Fruit fly (Drosophila melanogaster): ENCODE results near the gene caup.

Gene caup

DNA sequence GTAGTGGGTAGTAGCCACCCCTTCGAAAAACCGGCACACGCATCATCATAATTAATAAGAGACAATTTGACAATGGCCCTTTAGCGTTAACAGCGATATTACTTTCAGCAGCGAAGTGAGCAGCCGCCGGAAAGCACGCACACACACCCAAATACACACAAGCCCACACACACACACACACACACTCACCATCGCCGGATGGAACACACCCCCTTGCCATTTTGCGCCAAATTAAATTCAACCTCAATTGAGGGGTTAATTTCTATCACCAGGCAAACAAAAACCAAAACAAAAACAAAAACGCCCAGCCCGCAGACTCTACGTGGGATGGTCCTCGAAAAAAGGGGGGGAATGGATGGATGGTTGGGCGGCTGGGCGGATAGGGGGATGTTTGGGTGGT is 28.9 kb downstream of the caup start:
- TF ChIP-seq Eip75B (GFP tag; optimal IDR thresholded peaks at IDR 0.05) (no peak), CG16779 (tag; optimal IDR thresholded peaks at IDR 0.05) (no peak), lz (GFP tag; optimal IDR thresholded peaks at IDR 0.05) (no peak), CG6276 (GFP tag; optimal IDR thresholded peaks at IDR 0.05) (no peak), dsx (GFP tag; optimal IDR thresholded peaks at IDR 0.05; ENCODE audit: poor library complexity, severe bottlenecking) (no peak), pdm3 (GFP tag; optimal IDR thresholded peaks at IDR 0.05) (no peak), OdsH (GFP tag; optimal IDR thresholded peaks at IDR 0.05) (no peak), Lpt (GFP tag; optimal IDR thresholded peaks at IDR 0.05) (no peak), CG6792 (GFP tag; optimal IDR thresholded peaks at IDR 0.05) (no peak), topi (GFP tag; optimal IDR thresholded peaks at IDR 0.05) (no peak), esn (GFP tag; optimal IDR thresholded peaks at IDR 0.05) (no peak), Blimp-1 (GFP tag; optimal IDR thresholded peaks at IDR 0.05) (no peak), Ets96B (tag; optimal IDR thresholded peaks at IDR 0.05) (no peak), cyc (GFP tag; optimal IDR thresholded peaks at IDR 0.05) (no peak), CG3919 (GFP tag; optimal IDR thresholded peaks at IDR 0.05) (no peak), CG6808 (GFP tag; optimal IDR thresholded peaks at IDR 0.05) (no peak), Hr4 (GFP tag; optimal IDR thresholded peaks at IDR 0.05) (no peak), Eip93F (GFP tag; optimal IDR thresholded peaks at IDR 0.05) (no peak), CG4318 (GFP tag; optimal IDR thresholded peaks at IDR 0.05) (no peak)

DNA sequence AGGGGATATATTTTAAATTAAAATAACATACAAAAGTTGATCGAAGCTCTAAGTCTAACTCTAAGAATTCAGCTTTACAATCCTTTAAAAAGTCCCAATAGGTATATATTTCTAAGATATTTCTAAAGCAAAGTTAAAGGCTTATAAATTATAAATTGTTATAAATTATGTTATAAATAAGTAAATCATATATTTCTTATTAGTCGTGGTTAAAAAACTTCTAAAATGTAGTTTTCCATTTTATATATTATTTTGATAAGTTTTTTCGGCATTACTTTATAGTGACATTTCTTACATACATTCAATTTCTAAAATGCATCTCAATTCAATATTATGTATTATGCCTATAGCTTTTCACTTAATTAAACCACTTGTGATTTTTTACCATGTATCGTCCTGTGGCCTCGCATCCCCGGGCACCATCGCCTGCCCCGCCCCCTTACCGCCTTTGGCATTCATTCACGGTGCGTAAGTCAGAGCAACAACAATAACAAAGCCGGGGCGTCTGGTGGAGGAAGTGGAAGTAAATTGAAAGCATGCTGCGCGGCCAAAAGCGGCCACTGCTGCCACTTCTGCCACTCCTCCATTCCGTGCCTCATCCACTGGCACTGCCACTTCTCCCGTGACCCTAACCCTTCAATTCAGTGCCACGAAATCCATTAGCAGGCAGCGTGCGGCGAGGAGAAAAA is 29.6 kb downstream of the caup start:
- TF ChIP-seq svp (GFP tag) (peak; percentile 52), Sox14 (GFP tag; optimal IDR thresholded peaks at IDR 0.05) (no peak), Eip78C (GFP tag) (peak; percentile 32)

DNA sequence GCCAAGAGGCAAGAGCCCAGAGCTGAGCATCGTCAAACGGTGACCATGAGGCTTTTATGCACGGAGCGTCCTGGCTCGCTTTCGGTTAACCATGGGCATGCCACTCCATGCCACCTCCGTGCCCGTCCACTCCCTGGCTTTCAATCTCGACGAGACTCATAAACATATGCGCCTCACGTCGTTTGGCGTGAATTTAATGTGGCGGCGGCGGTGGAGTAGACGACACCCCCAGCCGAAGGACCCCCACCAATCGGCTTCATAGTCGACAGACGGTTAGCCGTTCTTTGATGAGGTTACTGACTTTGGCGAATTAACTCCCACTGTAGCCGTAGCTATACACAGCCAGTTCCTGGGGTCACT is 30.2 kb downstream of the caup start:
- TF ChIP-seq salr (GFP tag; optimal IDR thresholded peaks at IDR 0.05) = no peak

DNA sequence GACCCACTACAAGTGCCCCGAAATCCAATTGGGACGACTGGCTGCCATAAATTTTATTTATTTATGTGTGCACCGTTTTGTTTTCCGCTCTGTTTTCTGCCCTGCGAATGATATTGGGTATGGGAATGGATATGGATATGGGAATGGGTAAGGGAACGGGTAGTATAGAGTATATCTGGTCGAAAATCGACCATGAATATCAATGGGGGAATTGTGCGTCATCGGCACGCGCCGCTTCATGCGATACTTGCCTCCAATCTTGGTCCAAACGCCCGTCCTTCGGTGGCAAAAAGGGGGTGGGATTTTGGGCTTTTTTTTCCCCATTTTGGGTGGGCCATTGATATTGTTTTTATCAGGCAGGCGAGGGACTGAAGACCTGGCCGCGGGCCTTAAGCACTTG is 31.3 kb downstream of the caup start:
- TF ChIP-seq Smox (GFP tag; optimal IDR thresholded peaks at IDR 0.05) = no peak
- no peak for TF ChIP-seq Gug (GFP tag; IDR thresholded peaks at IDR 0.05)
- no peak for TF ChIP-seq Eip78C (GFP tag)
- TF ChIP-seq Hr39 (GFP tag; optimal IDR thresholded peaks at IDR 0.05) = no peak
- no peak for TF ChIP-seq cyc (GFP tag; optimal IDR thresholded peaks at IDR 0.05)
- TF ChIP-seq Sox15 (GFP tag; optimal IDR thresholded peaks at IDR 0.05) = no peak
- no peak for TF ChIP-seq Eip93F (GFP tag; optimal IDR thresholded peaks at IDR 0.05)
- no peak for TF ChIP-seq CG11762 (GFP tag; optimal IDR thresholded peaks at IDR 0.05; ENCODE audit: insufficient read depth)
- TF ChIP-seq CG10669 (GFP tag; optimal IDR thresholded peaks at IDR 0.05) = no peak
- TF ChIP-seq CG6163 (GFP tag; IDR thresholded peaks at IDR 0.05) = no peak
- TF ChIP-seq net (GFP tag; optimal IDR thresholded peaks at IDR 0.05) = no peak
- no peak for TF ChIP-seq CG34406 (GFP tag; optimal IDR thresholded peaks at IDR 0.05)
- no peak for TF ChIP-seq Met (GFP tag; optimal IDR thresholded peaks at IDR 0.05)
- TF ChIP-seq salr (GFP tag; optimal IDR thresholded peaks at IDR 0.05) = no peak
- TF ChIP-seq Ets21C (GFP tag; optimal IDR thresholded peaks at IDR 0.05) = no peak

DNA sequence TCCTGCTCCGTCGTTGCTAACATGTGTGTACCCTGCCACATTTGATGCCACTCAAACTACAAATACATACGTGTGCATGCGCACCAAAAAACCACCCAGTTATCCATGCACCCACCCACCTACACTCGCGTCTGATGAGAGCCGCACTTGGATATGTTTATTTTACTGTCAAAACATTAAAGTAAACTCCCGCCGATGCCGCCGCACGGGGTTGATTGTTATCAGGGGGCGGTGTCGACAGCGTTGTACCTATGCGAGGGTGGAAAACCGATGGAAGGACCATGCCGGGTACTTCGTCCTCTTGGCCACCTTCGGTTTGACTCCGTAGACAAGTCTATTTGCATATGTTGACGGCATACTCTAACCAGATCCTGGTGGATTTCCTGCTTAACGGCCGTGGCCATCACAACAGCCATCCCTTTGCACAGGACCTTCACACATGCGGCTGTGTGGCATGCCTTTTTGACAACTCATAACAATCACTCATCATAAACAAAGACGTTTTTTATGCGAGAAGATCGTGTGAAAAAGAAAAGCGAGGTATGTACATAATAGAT is 33.0 kb downstream of the caup start:
- TF ChIP-seq eg (GFP tag; IDR thresholded peaks at IDR 0.05) (no peak), fkh (GFP tag; optimal IDR thresholded peaks at IDR 0.05) (peak; percentile 1)
